Fruit fly (Drosophila melanogaster): ENCODE data around the gene CG15044.

Gene CG15044

DNA sequence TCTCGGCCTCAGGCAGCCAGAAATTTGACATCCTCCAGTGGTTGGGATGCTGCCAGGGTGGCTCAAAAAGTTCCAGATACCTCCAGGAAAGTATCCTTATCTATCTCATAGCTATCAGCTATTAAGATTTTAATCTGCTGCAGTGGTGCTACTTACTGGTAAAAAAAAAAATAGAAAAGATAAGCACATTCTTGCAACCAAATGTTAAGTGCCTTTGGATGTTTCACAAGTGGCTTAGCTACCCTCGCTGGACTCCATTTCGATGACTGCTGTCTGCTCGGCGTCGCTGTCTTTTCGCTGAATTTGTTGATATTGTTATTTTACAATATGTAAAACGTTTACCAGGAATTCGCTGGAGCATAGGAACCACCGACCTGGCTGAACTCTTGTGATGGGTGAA, 39.1 kb downstream of the CG15044 start:
- no peak for TF ChIP-seq Sp1 (GFP tag; optimal IDR thresholded peaks at IDR 0.05)
- TF ChIP-seq dsf (GFP tag; optimal IDR thresholded peaks at IDR 0.05; ENCODE audit: borderline replicate concordance) = no peak
- TF ChIP-seq brk (GFP tag; optimal IDR thresholded peaks at IDR 0.05) = no peak
- TF ChIP-seq Dfd (GFP tag; optimal IDR thresholded peaks at IDR 0.05) = no peak
- no peak for TF ChIP-seq sage (GFP tag; optimal IDR thresholded peaks at IDR 0.05)
- no peak for TF ChIP-seq Dif (GFP tag; optimal IDR thresholded peaks at IDR 0.05; ENCODE audit: partially characterized antibody)
- no peak for TF ChIP-seq N (GFP tag; optimal IDR thresholded peaks at IDR 0.05)
- TF ChIP-seq CG9705 (GFP tag; optimal IDR thresholded peaks at IDR 0.05) = no peak

Measured in whole organism, wandering third instar larva.